Fruit fly (Drosophila melanogaster) whole organism, embryonic: ENCODE results near the gene Lst8.
A peak's percentile ranks its signal among the peaks of the same experiment; 100 is the strongest.

Experiments used
- B-H1 ChIP-seq: fragments of 200-800 bp; sonication (Bioruptor generic); IDR thresholded peaks from 3 replicates; pipeline ENCODE4 v1.3.6; 2022; ENCODE audit warnings: missing biosample characterization, missing genetic modification characterization
- Blimp-1 ChIP-seq: fragments of 200-800 bp; sonication (Bioruptor generic); optimal IDR thresholded peaks from 3 replicates; lab custom pipeline; 2018; ENCODE audit warnings: missing biosample characterization, missing genetic modification characterization, mild to moderate bottlenecking, moderate library complexity, missing genetic modification reagents
- CG10147 ChIP-seq: fragments of 200-800 bp; sonication (Bioruptor generic); optimal IDR thresholded peaks from 2 replicates; lab custom pipeline; 2019; ENCODE audit warnings: missing biosample characterization, mild to moderate bottlenecking, missing genetic modification characterization, moderate library complexity
- CG12391 ChIP-seq: fragments of 200-800 bp; sonication (Bioruptor generic); optimal IDR thresholded peaks from 3 replicates; lab custom pipeline; 2018; ENCODE audit warnings: missing biosample characterization, mild to moderate bottlenecking, missing genetic modification characterization, moderate library complexity
- CG12769 ChIP-seq: fragments of 200-800 bp; sonication (Bioruptor generic); optimal IDR thresholded peaks from 2 replicates; lab custom pipeline; 2019; ENCODE audit warnings: missing biosample characterization, mild to moderate bottlenecking, missing genetic modification characterization, moderate library complexity
- CG13296 ChIP-seq: fragments of 200-800 bp; sonication (Bioruptor generic); optimal IDR thresholded peaks from 3 replicates; lab custom pipeline; 2018; ENCODE audit warnings: missing biosample characterization, mild to moderate bottlenecking, missing genetic modification characterization
- CG13624 ChIP-seq: fragments of 200-800 bp; sonication (Bioruptor generic); optimal IDR thresholded peaks from 2 replicates; lab custom pipeline; 2016; ENCODE audit warnings: missing biosample characterization, missing genetic modification characterization
- CG14441 ChIP-seq: fragments of 200-800 bp; sonication (Bioruptor generic); IDR thresholded peaks from 2 replicates; pipeline ENCODE4 v1.3.6; 2022; ENCODE audit warnings: missing biosample characterization, missing genetic modification characterization
- CG15514 ChIP-seq: fragments of 200-800 bp; sonication (Bioruptor generic); optimal IDR thresholded peaks from 3 replicates; lab custom pipeline; 2017; ENCODE audit warnings: missing biosample characterization, missing genetic modification characterization, mild to moderate bottlenecking, moderate library complexity, missing genetic modification reagents
- CG16815 ChIP-seq: fragments of 200-800 bp; sonication (Bioruptor generic); optimal IDR thresholded peaks from 3 replicates; lab custom pipeline; 2017; ENCODE audit warnings: missing biosample characterization, mild to moderate bottlenecking, missing genetic modification characterization
- CG17612 ChIP-seq: fragments of 200-800 bp; sonication (Bioruptor generic); IDR thresholded peaks from 2 replicates; pipeline ENCODE4 v1.3.6; 2022; ENCODE audit warnings: missing biosample characterization, missing genetic modification characterization
- CG1832 ChIP-seq: fragments of 200-800 bp; sonication (Bioruptor generic); optimal IDR thresholded peaks from 2 replicates; lab custom pipeline; 2017; ENCODE audit warnings: missing biosample characterization, mild to moderate bottlenecking, missing genetic modification characterization, inconsistent platforms
- CG3065 ChIP-seq: fragments of 200-800 bp; sonication (Bioruptor generic); optimal IDR thresholded peaks from 2 replicates; lab custom pipeline; 2016; ENCODE audit warnings: missing biosample characterization, missing genetic modification characterization
- CG3163 ChIP-seq: fragments of 200-800 bp; sonication (Bioruptor generic); optimal IDR thresholded peaks from 3 replicates; lab custom pipeline; 2016; ENCODE audit warnings: missing biosample characterization, missing genetic modification characterization
- CG33213 ChIP-seq: fragments of 200-800 bp; sonication (Bioruptor generic); optimal IDR thresholded peaks from 3 replicates; lab custom pipeline; 2016; ENCODE audit warnings: missing biosample characterization, missing genetic modification characterization
- CG34224 ChIP-seq: fragments of 200-800 bp; sonication (Bioruptor generic); IDR thresholded peaks from 3 replicates; pipeline ENCODE4 v1.3.6; 2022; ENCODE audit warnings: missing biosample characterization, missing genetic modification characterization; ENCODE audit not compliant: partially characterized antibody
- CG43689 ChIP-seq: fragments of 200-800 bp; sonication (Bioruptor generic); IDR thresholded peaks from 2 replicates; pipeline ENCODE4 v1.3.6; 2022; ENCODE audit warnings: missing biosample characterization, missing genetic modification characterization
- CG4404 ChIP-seq: fragments of 200-800 bp; sonication (Bioruptor generic); IDR thresholded peaks from 2 replicates; pipeline ENCODE4 v1.3.6; 2022; ENCODE audit warnings: missing biosample characterization, missing genetic modification characterization
- CG8388 ChIP-seq: fragments of 200-800 bp; sonication (Bioruptor generic); optimal IDR thresholded peaks from 2 replicates; lab custom pipeline; 2019; ENCODE audit warnings: missing biosample characterization, mild to moderate bottlenecking, missing genetic modification characterization, moderate library complexity
- CrebB ChIP-seq: fragments of 200-800 bp; sonication (Bioruptor generic); optimal IDR thresholded peaks from 3 replicates; lab custom pipeline; 2018; ENCODE audit warnings: missing biosample characterization, mild to moderate bottlenecking, missing genetic modification characterization
- Dll ChIP-seq: fragments of 200-800 bp; sonication (Bioruptor generic); IDR thresholded peaks from 4 replicates; pipeline ENCODE4 v1.3.6; 2022; ENCODE audit warnings: missing biosample characterization, missing genetic modification characterization; ENCODE audit not compliant: partially characterized antibody
- GATAe ChIP-seq: fragments of 200-800 bp; sonication (Bioruptor generic); conservative IDR thresholded peaks from 2 replicates; pipeline ENCODE4 v1.3.6; 2022; ENCODE audit warnings: missing biosample characterization, missing genetic modification characterization
- Hr3 ChIP-seq: fragments of 200-800 bp; sonication (Bioruptor generic); optimal IDR thresholded peaks from 3 replicates; lab custom pipeline; 2016; ENCODE audit warnings: missing biosample characterization, missing genetic modification characterization
- Lim3 ChIP-seq: fragments of 200-800 bp; sonication (Bioruptor generic); IDR thresholded peaks from 2 replicates; pipeline ENCODE4 v1.3.6; 2022; ENCODE audit warnings: missing biosample characterization, missing genetic modification characterization
- NFAT ChIP-seq: fragments of 200-800 bp; sonication (Bioruptor generic); IDR thresholded peaks from 2 replicates; pipeline ENCODE4 v1.3.6; 2022; ENCODE audit warnings: missing biosample characterization, missing genetic modification characterization
- NfI ChIP-seq: fragments of 200-800 bp; sonication (Bioruptor generic); optimal IDR thresholded peaks from 3 replicates; lab custom pipeline; 2018; ENCODE audit warnings: missing biosample characterization, mild to moderate bottlenecking, missing genetic modification characterization, moderate library complexity
- Rfx ChIP-seq: fragments of 200-800 bp; sonication (Bioruptor generic); IDR thresholded peaks from 2 replicates; pipeline ENCODE4 v1.3.6; 2022; ENCODE audit warnings: missing biosample characterization, missing genetic modification characterization
- Sin3A ChIP-seq: fragments of >200 bp; optimal IDR thresholded peaks from 2 replicates; lab custom pipeline; 2018
- Sry-δ ChIP-seq: fragments of 200-800 bp; sonication (Bioruptor generic); optimal IDR thresholded peaks from 2 replicates; lab custom pipeline; 2016; ENCODE audit warnings: missing biosample characterization, missing genetic modification characterization
- ac ChIP-seq: fragments of 200-800 bp; sonication (Bioruptor generic); optimal IDR thresholded peaks from 3 replicates; lab custom pipeline; 2017; ENCODE audit warnings: missing biosample characterization, mild to moderate bottlenecking, missing genetic modification characterization
- amos ChIP-seq: fragments of 200-800 bp; sonication (Bioruptor generic); IDR thresholded peaks from 2 replicates; pipeline ENCODE4 v1.3.6; 2022; ENCODE audit warnings: missing biosample characterization, missing genetic modification characterization; ENCODE audit not compliant: partially characterized antibody
- ato ChIP-seq: fragments of 200-800 bp; sonication (Bioruptor generic); IDR thresholded peaks from 2 replicates; pipeline ENCODE4 v1.3.6; 2022; ENCODE audit warnings: missing biosample characterization, missing genetic modification characterization; ENCODE audit not compliant: partially characterized antibody
- cad ChIP-seq: fragments of >200 bp; optimal IDR thresholded peaks from 2 replicates; lab custom pipeline; 2017; ENCODE audit warnings: missing biosample characterization, missing genetic modification characterization
- chif ChIP-seq, 2 experiments: fragments of 200-800 bp; sonication (Bioruptor generic); optimal IDR thresholded peaks; 3 replicates each; lab custom pipeline; 2016; ENCODE audit warnings: missing biosample characterization in 2 of 2, missing genetic modification characterization in 2 of 2
- crol ChIP-seq: fragments of 200-800 bp; sonication (Bioruptor generic); IDR thresholded peaks from 2 replicates; pipeline ENCODE4 v1.3.6; 2022; ENCODE audit warnings: missing biosample characterization, missing genetic modification characterization
- grau ChIP-seq: fragments of 200-800 bp; optimal IDR thresholded peaks from 3 replicates; lab custom pipeline; 2019; ENCODE audit warnings: missing biosample characterization, mild to moderate bottlenecking, missing genetic modification characterization, moderate library complexity
- gro ChIP-seq: fragments of 200-800 bp; sonication (Bioruptor generic); optimal IDR thresholded peaks from 2 replicates; lab custom pipeline; 2016; ENCODE audit warnings: missing biosample characterization, missing genetic modification characterization
- h ChIP-seq: fragments of >200 bp; optimal IDR thresholded peaks from 2 replicates; lab custom pipeline; 2017
- ham ChIP-seq: fragments of 200-800 bp; sonication (Bioruptor generic); IDR thresholded peaks from 2 replicates; pipeline ENCODE4 v1.3.6; 2022; ENCODE audit warnings: missing biosample characterization, missing genetic modification characterization
- hkb ChIP-seq, 2 experiments: fragments of 200-800 bp in 1 of 2; fragments of >200 bp in 1 of 2; sonication (Bioruptor generic) in 1 of 2; IDR thresholded peaks in 1 of 2; optimal IDR thresholded peaks in 1 of 2; 2 replicates each; pipeline versions ENCODE4 v1.3.6 to Lab custom; 2017 to 2022; ENCODE audit warnings: missing biosample characterization in 1 of 2, missing genetic modification characterization in 1 of 2
- ind ChIP-seq: fragments of 200-800 bp; sonication (Bioruptor generic); optimal IDR thresholded peaks from 3 replicates; lab custom pipeline; 2016; ENCODE audit warnings: missing biosample characterization, missing genetic modification characterization
- lbe ChIP-seq: fragments of 200-800 bp; sonication (Bioruptor generic); optimal IDR thresholded peaks from 2 replicates; lab custom pipeline; 2016; ENCODE audit warnings: missing biosample characterization, mild to moderate bottlenecking, missing genetic modification characterization
- mam ChIP-seq: fragments of 200-800 bp; sonication (Bioruptor generic); optimal IDR thresholded peaks from 3 replicates; lab custom pipeline; 2016; ENCODE audit warnings: missing biosample characterization, missing genetic modification characterization
- nau ChIP-seq: fragments of 200-800 bp; sonication (Bioruptor generic); optimal IDR thresholded peaks from 3 replicates; lab custom pipeline; 2017; ENCODE audit warnings: missing biosample characterization, mild to moderate bottlenecking, missing genetic modification characterization, missing genetic modification reagents
- scrt ChIP-seq: fragments of 200-800 bp; sonication (Bioruptor generic); optimal IDR thresholded peaks from 2 replicates; lab custom pipeline; 2018; ENCODE audit warnings: missing biosample characterization, mild to moderate bottlenecking, missing genetic modification characterization, moderate library complexity
- sisA ChIP-seq: fragments of 200-800 bp; sonication (Bioruptor generic); IDR thresholded peaks from 2 replicates; pipeline ENCODE4 v1.3.6; 2022; ENCODE audit warnings: missing biosample characterization, missing genetic modification characterization
- slp2 ChIP-seq: fragments of 200-800 bp; sonication (Bioruptor generic); optimal IDR thresholded peaks from 2 replicates; lab custom pipeline; 2016; ENCODE audit warnings: missing biosample characterization, missing genetic modification characterization
- sna ChIP-seq: fragments of 200-800 bp; sonication (Bioruptor generic); IDR thresholded peaks from 2 replicates; pipeline ENCODE4 v1.3.6; 2022; ENCODE audit warnings: missing biosample characterization, missing genetic modification characterization; ENCODE audit not compliant: partially characterized antibody
- tap ChIP-seq: fragments of 200-800 bp; optimal IDR thresholded peaks from 3 replicates; lab custom pipeline; 2019; ENCODE audit warnings: missing biosample characterization, mild to moderate bottlenecking, missing genetic modification characterization, moderate library complexity

The Lst8 gene

dm6 chrX:9584104-9584947 lies 21.4 kb downstream of the Lst8 start (continued):
- TF ChIP-seq CG12769: peak; percentile 89
- peak; percentile 54 for TF ChIP-seq NfI (GFP tag; lab: Kevin White, UChicago)
- no peak for TF ChIP-seq B-H1 (GFP tag; lab: Robert Waterston, UW)
- peak; percentile 1 for TF ChIP-seq CG15514 (GFP tag; lab: Kevin White, UChicago)
- TF ChIP-seq CG1832 (GFP tag; lab: Kevin White, UChicago): no peak
- no peak for TF ChIP-seq slp2
- no peak for TF ChIP-seq CrebB (tag; lab: Kevin White, UChicago)
- peak; percentile 53; the same call in 1 of the 2 replicates for TF ChIP-seq CG14441
- peak; percentile 9 for TF ChIP-seq Hr3
- TF ChIP-seq NFAT (GFP tag; lab: Robert Waterston, UW): peak; percentile 42; the same call in 1 of the 2 replicates
- no peak for TF ChIP-seq Sry-δ (GFP tag; lab: Kevin White, UChicago)
- TF ChIP-seq amos (GFP tag; lab: Robert Waterston, UW): peak; percentile 31; the same call in 1 of the 2 replicates
- TF ChIP-seq CG3163 (GFP tag; lab: Kevin White, UChicago): peak; percentile 15
- peak; percentile 28; the same call in 1 of the 3 replicates for TF ChIP-seq CG34224 (GFP tag; lab: Robert Waterston, UW)
- TF ChIP-seq GATAe (GFP tag; lab: Robert Waterston, UW): no peak
- no peak for TF ChIP-seq Lim3 (GFP tag; lab: Robert Waterston, UW)
- peak; percentile 99 for TF ChIP-seq crol
- TF ChIP-seq CG3065 (GFP tag; lab: Kevin White, UChicago): no peak
- TF ChIP-seq CG43689: no peak
- TF ChIP-seq Rfx (GFP tag; lab: Robert Waterston, UW): no peak; the same call in none of the 2 replicates
- TF ChIP-seq sisA: peak; percentile 51
- no peak for TF ChIP-seq CG12391 (tag; lab: Kevin White, UChicago)
- TF ChIP-seq CG13624 (GFP tag; lab: Kevin White, UChicago): peak; percentile 30
- TF ChIP-seq CG4404 (GFP tag; lab: Robert Waterston, UW): peak; percentile 34; the same call in 1 of the 2 replicates
- peak; percentile 31 for TF ChIP-seq CG8388
- TF ChIP-seq mam (GFP tag; lab: Kevin White, UChicago): peak; percentile 21
- peak; percentile 46 for TF ChIP-seq ind (GFP tag; lab: Kevin White, UChicago)
- TF ChIP-seq Blimp-1: peak; percentile 4
- TF ChIP-seq lbe (GFP tag; lab: Kevin White, UChicago): no peak
- no peak for TF ChIP-seq h (lab: Kevin White, UChicago)
- TF ChIP-seq hkb (optimal IDR thresholded peaks at IDR 0.05; lab: Kevin White, UChicago): no peak
- TF ChIP-seq hkb (GFP tag; IDR thresholded peaks at IDR 0.05; lab: Robert Waterston, UW): no peak
- TF ChIP-seq CG13296 (GFP tag; lab: Kevin White, UChicago): no peak
- no peak for TF ChIP-seq CG33213 (GFP tag; lab: Kevin White, UChicago)
- peak; percentile 50 for TF ChIP-seq gro (GFP tag; lab: Kevin White, UChicago)
- TF ChIP-seq sna (GFP tag; lab: Robert Waterston, UW): no peak
- TF ChIP-seq CG10147: peak; percentile 15
- no peak for TF ChIP-seq ac (GFP tag; lab: Kevin White, UChicago)
- TF ChIP-seq grau (tag; lab: Kevin White, UChicago): peak; percentile 44
- TF ChIP-seq nau (GFP tag; lab: Kevin White, UChicago): no peak
- TF ChIP-seq CG16815 (GFP tag; lab: Kevin White, UChicago): peak; percentile 4
- TF ChIP-seq tap (tag; lab: Kevin White, UChicago): peak; percentile 27
- TF ChIP-seq ham (GFP tag; lab: Robert Waterston, UW): no peak
- TF ChIP-seq Sin3A (lab: Kevin White, UChicago): no peak
- TF ChIP-seq cad: no peak
- no peak for TF ChIP-seq ato (GFP tag; lab: Robert Waterston, UW)
- no peak for TF ChIP-seq Dll
- no peak for TF ChIP-seq CG17612
- TF ChIP-seq scrt (GFP tag; lab: Kevin White, UChicago): no peak
- no peak for TF ChIP-seq chif (GFP tag; optimal IDR thresholded peaks at IDR 0.05; lab: Kevin White, UChicago)
